Worm (Caenorhabditis elegans) whole organism, midembryonic: Measurements from ENCODE around the gene F44D12.16.

Source experiments
- flt-1 ChIP-seq: fragments of 200-800 bp; sonication (Bioruptor generic); IDR thresholded peaks from 2 replicates; pipeline ENCODE4 v1.3.6; 2022; ENCODE audit warnings: missing genetic modification characterization, missing compliant biosample characterization
- klf-2 ChIP-seq: fragments of 200-800 bp; sonication (Bioruptor generic); conservative IDR thresholded peaks from 2 replicates; pipeline ENCODE4 v1.3.6; 2022; ENCODE audit warnings: missing genetic modification reagents, missing genetic modification characterization, missing compliant biosample characterization
- ref-1 ChIP-seq: fragments of 200-800 bp; sonication (Bioruptor generic); conservative IDR thresholded peaks from 2 replicates; pipeline ENCODE4 v1.3.6; 2022; ENCODE audit warnings: missing genetic modification reagents, missing genetic modification characterization, missing compliant biosample characterization
- tab-1 ChIP-seq: fragments of 200-800 bp; sonication (Bioruptor generic); IDR thresholded peaks from 2 replicates; pipeline ENCODE4 v1.3.6; 2022; ENCODE audit warnings: missing genetic modification characterization, missing compliant biosample characterization
- ztf-23 ChIP-seq: fragments of 200-800 bp; sonication (Bioruptor generic); IDR thresholded peaks from 2 replicates; pipeline ENCODE4 v1.3.6; 2022; ENCODE audit warnings: missing genetic modification reagents, missing genetic modification characterization, missing compliant biosample characterization

DNA sequence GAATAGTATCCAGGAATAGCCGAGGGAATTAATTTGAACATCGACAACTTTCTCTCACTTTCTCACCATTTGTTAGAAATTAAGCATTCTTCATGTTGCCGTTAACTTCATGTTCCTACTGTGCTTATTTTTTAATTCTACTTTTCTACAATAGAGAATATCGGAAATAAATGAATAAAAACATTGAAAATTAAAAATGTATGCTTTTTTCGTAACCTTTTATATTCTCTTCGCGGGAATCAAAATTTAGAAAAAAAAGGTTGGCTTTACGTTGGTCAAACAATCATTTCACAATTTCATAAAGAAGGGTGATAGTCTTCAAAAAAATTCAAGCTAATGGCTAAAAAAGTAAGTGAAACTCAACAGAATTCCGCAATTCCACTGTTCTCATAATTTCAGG is 47.0 kb downstream of the F44D12.16 start, which contains the start of gene W01B6.5:
- TF ChIP-seq ref-1 (GFP tag; lab: Robert Waterston, UW) (no peak), tab-1 (GFP tag; lab: Robert Waterston, UW) (no peak), flt-1 (no peak), klf-2 (GFP tag; lab: Robert Waterston, UW) (no peak), ztf-23 (GFP tag; lab: Robert Waterston, UW) (no peak)
